Fruit fly (Drosophila melanogaster): Measurements from ENCODE around the gene CG14420.

dm6 chrX:2915108-2915507 is 23.5 kb upstream of the CG14420 start:
- TF ChIP-seq pan (optimal IDR thresholded peaks at IDR 0.05) (no peak), psq (optimal IDR thresholded peaks at IDR 0.05) (no peak), CG8478 (optimal IDR thresholded peaks at IDR 0.05) (no peak), EcR (GFP tag; optimal IDR thresholded peaks at IDR 0.05) (no peak)

All from whole organism.